Worm (Caenorhabditis elegans): ENCODE results near the gene Y37E11AL.9.

The Y37E11AL.9 gene

DNA sequence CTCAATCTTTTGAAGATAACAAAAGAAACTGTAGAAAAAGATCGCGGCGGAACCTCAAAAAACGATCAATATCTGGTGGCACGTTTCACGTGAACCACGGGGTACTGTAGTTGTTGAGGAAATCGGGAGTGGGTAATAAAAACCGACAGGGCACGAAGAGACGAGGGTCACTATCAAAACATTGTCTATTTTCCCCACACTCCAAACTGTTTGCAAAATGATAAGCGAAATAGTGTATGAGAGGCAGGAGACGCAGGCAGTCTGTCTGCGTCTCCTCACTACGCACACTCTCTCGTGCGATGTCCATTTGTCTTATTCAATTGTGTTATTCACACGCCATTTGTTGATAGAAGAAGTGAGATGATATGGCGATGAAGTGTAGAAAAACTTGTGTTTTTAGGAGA is 47.0 kb downstream of the Y37E11AL.9 start (continued):
- TF ChIP-seq nhr-6 (tag; optimal IDR thresholded peaks at IDR 0.05), result no peak

DNA sequence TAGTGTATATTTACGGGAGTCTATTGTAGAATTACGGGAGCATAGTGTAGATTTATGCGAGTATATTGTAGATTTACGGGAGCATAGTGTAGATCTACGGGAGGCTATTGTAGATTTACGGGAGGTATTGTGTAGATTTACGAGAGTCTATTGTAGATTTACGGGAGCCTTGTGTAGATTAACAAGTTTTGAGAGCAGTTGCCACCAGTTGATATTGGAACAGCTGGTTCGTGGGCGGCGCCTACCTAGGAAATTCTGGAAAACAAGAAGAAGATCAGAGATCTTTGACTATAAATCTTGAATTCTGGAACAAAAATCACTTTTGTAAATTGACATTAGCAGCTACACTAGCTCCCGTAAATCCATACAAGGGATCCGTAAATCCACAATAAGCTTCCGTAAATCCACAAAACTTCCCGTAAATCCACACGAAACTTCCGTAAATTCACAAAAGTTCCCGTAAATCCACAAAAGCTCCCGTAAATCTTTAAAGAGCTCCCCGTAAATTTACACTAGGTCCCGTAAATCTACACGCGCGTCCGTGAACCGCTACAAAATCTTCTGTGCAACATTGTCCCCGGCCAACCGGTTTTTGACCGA is 47.6 kb downstream of the Y37E11AL.9 start:
- TF ChIP-seq nhr-21 (tag; optimal IDR thresholded peaks at IDR 0.05) (no peak), peb-1 (tag; optimal IDR thresholded peaks at IDR 0.05) (no peak)

ce11 chrIV:3652223-3652622 is 48.2 kb downstream of the Y37E11AL.9 start:
- TF ChIP-seq fos-1 (tag; optimal IDR thresholded peaks at IDR 0.05) (no peak), nhr-237 (tag; optimal IDR thresholded peaks at IDR 0.05) (no peak), ZK546.5 (tag; optimal IDR thresholded peaks at IDR 0.05) (no peak), R02D3.7 (tag; optimal IDR thresholded peaks at IDR 0.05) (no peak), ceh-16 (tag; optimal IDR thresholded peaks at IDR 0.05) (no peak), sem-4 (tag; optimal IDR thresholded peaks at IDR 0.05) (no peak), lin-13 (GFP tag; optimal IDR thresholded peaks at IDR 0.05) (no peak), unc-55 (GFP tag; optimal IDR thresholded peaks at IDR 0.05) (no peak), alr-1 (tag; optimal IDR thresholded peaks at IDR 0.05) (no peak), ama-1 (optimal IDR thresholded peaks at IDR 0.05) (no peak), nhr-77 (tag; optimal IDR thresholded peaks at IDR 0.05) (no peak), sma-3 (GFP tag; optimal IDR thresholded peaks at IDR 0.05) (peak; percentile 18), peb-1 (tag; optimal IDR thresholded peaks at IDR 0.05) (no peak), F13H6.1 (tag; optimal IDR thresholded peaks at IDR 0.05) (no peak), nhr-23 (tag; optimal IDR thresholded peaks at IDR 0.05) (no peak), lin-39 (tag; optimal IDR thresholded peaks at IDR 0.05) (no peak), lsy-2 (tag; optimal IDR thresholded peaks at IDR 0.05) (peak in 1 of 2 experiments; percentile 15), mbf-1 (tag; optimal IDR thresholded peaks at IDR 0.05) (no peak), crh-2 (tag; optimal IDR thresholded peaks at IDR 0.05) (no peak), nhr-129 (tag; optimal IDR thresholded peaks at IDR 0.05) (peak; percentile 93), blmp-1 (tag; optimal IDR thresholded peaks at IDR 0.05; ENCODE audit: insufficient read depth) (no peak), nhr-25 (tag; optimal IDR thresholded peaks at IDR 0.05) (peak; percentile 48), snpc-4 (tag; optimal IDR thresholded peaks at IDR 0.05) (no peak), C34F6.9 (tag; optimal IDR thresholded peaks at IDR 0.05) (no peak), elt-1 (tag; optimal IDR thresholded peaks at IDR 0.05) (no peak), egl-27 (tag; optimal IDR thresholded peaks at IDR 0.05) (no peak), sma-9 (GFP tag; optimal IDR thresholded peaks at IDR 0.05) (peak; percentile 44), sma-9 (tag; optimal IDR thresholded peaks at IDR 0.05) (no peak), nhr-11 (tag; optimal IDR thresholded peaks at IDR 0.05) (no peak), ceh-82 (tag; optimal IDR thresholded peaks at IDR 0.05) (no peak), mdl-1 (tag; optimal IDR thresholded peaks at IDR 0.05) (peak in 1 of 2 experiments; percentile 8)
